Fruit fly (Drosophila melanogaster): ENCODE results near the gene Ide.

The Ide gene

dm6 chr3L:20375878-20376563 lies at the start of gene Ide, which contains the start of gene RhoBTB:
Ide (minus strand) TSS chr3L:20375896.
RhoBTB (plus strand) TSS chr3L:20376242.
- peak; percentile 75 for TF ChIP-seq noc (tag; optimal IDR thresholded peaks at IDR 0.05)

DNA sequence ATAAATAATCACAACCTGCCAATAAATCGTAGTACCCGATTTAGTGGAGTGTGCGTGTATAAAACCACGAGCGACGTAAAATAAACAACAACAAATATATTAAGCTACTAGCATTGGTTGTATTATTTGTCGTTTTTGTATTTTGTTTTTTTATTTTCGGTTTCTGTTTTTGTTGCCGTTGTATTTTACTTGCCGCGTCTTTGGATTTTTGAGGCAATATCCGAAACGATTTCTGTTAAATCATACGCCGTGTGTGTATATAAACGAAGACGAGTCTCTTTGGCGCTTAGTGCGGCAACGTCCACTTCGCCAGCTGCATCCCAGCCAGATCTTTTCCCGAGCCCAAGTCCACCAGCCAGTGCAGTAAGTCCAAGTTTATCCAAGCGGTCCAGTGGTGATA lies 37.6 kb upstream of the Ide start, which contains the start of gene zye:
zye (plus strand) TSS at position 301 of the 400 bp plus-strand sequence.
- TF ChIP-seq noc (tag; optimal IDR thresholded peaks at IDR 0.05): no peak

- no peak for TF ChIP-seq noc (tag; optimal IDR thresholded peaks at IDR 0.05)
Measured at dm6 chr3L:20410780-20411179, 35.1 kb upstream of the Ide start.

DNA sequence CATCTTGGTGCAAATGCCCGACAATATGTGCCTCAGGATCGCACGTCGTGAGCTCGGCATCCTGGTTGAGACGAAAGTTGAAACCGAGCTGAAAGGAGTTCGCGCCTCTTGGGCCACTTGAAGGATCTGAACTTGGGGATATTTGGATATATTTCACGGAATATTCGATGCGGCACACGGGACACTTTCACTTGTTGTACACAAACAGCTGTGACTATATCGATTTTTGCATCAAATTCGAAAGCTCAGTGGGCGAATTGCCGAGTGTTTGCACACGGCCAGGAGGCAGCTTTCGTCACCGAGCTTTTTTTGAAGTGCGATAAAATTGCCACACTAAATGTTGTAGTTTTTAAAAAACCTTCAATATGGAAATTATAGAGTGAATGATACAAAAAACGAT lies 34.6 kb upstream of the Ide start, which contains the start of gene CG13248:
CG13248 (minus strand) TSS at position 222 of the 400 bp plus-strand sequence.
- no peak for TF ChIP-seq noc (tag; optimal IDR thresholded peaks at IDR 0.05)

dm6 chr3L:20405971-20406948 lies 30.6 kb upstream of the Ide start:
- no peak for TF ChIP-seq noc (tag; optimal IDR thresholded peaks at IDR 0.05)

DNA sequence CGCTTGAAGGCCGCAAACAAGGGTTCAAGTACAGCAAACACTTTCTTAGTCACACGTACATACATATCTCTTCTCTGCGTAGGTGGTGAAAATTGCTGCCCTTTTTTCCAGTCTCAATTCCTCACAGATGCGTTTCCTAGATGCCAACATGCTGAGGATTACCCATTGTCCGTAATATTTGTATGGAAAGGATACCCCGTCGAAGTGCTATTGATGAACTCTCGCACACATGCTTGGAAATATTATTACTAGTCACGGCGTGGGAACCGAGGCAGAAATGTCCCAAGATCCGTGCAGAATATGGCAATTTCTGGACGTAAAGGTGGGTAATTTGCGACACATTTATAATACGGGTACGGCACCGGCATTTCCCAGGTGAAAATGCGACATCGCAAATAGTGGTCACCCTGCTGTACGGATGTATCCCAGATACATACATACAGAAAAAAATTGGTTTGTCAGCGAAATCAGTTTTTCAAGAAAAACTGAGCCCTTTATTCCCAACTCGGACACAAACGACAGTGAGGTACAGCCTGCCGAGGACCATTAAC lies 29.7 kb upstream of the Ide start:
- no peak for TF ChIP-seq noc (tag; optimal IDR thresholded peaks at IDR 0.05)

- TF ChIP-seq noc (tag; optimal IDR thresholded peaks at IDR 0.05): no peak
Measured at dm6 chr3L:20404515-20404914, 28.8 kb upstream of the Ide start.

DNA sequence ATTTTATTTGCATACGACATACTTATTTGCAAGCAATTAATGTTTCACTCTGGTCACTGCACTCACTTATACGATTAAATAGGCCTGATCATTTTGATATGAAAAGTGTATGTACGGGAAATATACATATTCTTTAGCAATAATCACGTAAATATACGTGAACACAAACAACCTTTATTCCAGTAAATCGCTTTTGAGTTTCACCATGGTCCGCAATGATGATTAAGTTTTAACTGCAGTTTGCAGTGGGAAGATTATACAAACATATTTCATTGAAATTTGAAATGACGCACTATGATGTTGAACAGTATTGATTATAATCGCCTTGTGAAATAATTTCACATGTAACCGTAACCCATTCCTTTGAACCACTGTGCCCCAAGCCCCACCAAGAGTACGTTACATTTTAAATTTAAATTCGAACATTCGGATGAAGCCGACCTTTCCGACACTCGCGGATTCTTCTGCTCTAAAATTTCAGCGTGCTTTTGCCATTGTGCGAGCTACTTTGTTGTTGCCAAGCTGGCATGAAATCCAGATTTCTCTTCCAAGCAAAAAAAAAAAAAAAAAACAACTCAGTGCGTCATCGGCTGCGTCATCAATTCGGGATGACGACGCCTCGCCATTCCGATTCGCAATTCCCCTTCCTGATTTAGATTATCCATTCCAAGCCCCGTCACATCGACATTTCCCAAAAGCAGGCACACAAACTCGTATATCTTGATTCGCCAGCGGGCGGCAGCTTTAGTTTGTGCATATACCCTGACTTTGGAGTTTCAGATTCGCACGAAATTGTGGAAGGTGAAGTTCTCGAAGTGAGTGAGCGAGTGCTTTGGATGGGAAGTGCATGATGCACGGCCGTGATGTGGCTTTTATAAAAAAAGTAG lies 28.0 kb upstream of the Ide start:
- no peak for TF ChIP-seq noc (tag; optimal IDR thresholded peaks at IDR 0.05)

- TF ChIP-seq noc (tag; optimal IDR thresholded peaks at IDR 0.05): no peak
Measured at dm6 chr3L:20402665-20403492, 27.2 kb upstream of the Ide start.

DNA sequence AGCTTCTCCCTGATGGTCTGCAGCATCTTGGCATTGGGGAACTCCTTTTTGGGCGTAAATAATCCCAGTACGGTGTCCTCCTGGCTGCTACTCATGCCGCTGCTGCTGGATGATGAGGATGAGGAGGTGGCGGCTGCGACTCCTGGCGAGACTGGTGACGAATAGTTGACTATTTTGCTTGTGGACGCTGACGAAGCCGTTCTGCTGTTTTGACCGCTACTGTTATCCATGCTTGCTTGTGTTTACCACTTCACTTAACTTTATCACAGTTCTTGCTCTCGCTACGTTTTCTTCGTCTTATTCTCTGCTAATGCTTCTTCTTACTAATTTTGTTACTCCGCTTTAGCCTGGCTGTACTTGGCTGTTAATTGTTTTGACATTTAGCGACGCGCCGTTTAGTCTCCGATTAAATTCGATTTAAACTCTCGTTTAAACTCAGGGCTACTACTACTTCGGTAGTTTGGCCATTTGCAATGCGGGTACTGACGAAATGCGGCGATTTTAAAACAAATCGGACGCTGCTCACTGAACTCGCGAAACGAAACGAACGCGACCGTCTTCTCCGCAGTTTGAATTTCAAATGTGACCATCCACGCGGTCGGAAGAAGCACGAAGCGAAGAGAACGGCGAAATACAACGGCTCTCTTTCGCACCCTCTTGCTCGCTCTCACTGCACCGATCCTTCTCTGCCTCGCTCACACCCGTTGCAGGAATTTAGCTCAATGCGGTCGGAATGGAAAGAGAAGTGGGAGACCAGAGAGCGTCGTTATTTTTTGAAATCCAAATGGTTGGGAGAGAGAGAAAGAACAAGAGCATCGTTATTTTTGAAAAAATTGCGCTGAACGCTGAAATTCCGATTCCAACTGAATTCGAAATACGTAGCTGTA lies 25.6 kb upstream of the Ide start, which contains the start of gene trbl:
trbl (minus strand) TSS at position 584 of the 887 bp plus-strand sequence.
- no peak for TF ChIP-seq noc (tag; optimal IDR thresholded peaks at IDR 0.05)

DNA sequence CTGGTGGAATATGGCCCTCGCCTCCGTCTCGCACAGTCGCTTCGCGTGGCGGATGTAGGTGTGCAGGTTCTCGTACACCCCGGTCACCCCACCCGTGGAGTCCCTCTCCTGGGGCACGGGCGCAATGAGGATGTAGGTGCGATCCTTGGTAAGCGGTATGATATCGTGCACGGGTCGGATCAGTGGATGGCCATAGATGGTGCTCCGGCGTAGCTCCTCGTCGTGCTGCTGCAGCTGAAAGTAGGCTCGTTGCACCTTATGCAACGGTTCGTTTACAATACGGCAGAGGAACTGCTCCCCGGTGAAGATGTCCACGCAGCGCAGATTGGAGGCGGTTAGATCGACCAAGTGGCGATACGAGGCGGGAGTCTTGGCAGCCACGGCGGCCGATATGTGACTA lies 24.8 kb upstream of the Ide start:
- TF ChIP-seq noc (tag; optimal IDR thresholded peaks at IDR 0.05): no peak

dm6 chr3L:20399550-20400109 lies 23.9 kb upstream of the Ide start:
- peak; percentile 83 for TF ChIP-seq noc (tag; optimal IDR thresholded peaks at IDR 0.05)

All from whole organism, larva.